Worm (Caenorhabditis elegans) whole organism, L4 larva: ENCODE measurements around the gene meg-1.

ENCODE experiments used
- D1046.2 ChIP-seq: fragments of 200-800 bp; sonication (Bioruptor generic); IDR thresholded peaks from 2 replicates; pipeline ENCODE4 v1.3.6; 2022; ENCODE audit warnings: missing genetic modification characterization, missing compliant biosample characterization
- F10B5.3 ChIP-seq: sonication (generic microtip); optimal IDR thresholded peaks from 2 replicates; lab custom pipeline; 2016; ENCODE audit warnings: mild to moderate bottlenecking, missing genetic modification characterization, missing compliant biosample characterization
- F44E2.7 ChIP-seq: fragments of 200-800 bp; sonication (Bioruptor generic); IDR thresholded peaks from 2 replicates; pipeline ENCODE4 v2.1.2; 2022; ENCODE audit warnings: missing genetic modification characterization, missing compliant biosample characterization
- Y48G9A.11 ChIP-seq: fragments of 200-800 bp; sonication (Bioruptor generic); IDR thresholded peaks from 2 replicates; pipeline ENCODE4 v1.3.6; 2022; ENCODE audit warnings: missing genetic modification reagents, missing genetic modification characterization, missing compliant biosample characterization
- Y5F2A.4 ChIP-seq: fragments of 200-800 bp; sonication (Bioruptor generic); optimal IDR thresholded peaks from 2 replicates; lab custom pipeline; 2018; ENCODE audit warnings: mild to moderate bottlenecking, missing genetic modification characterization, missing compliant biosample characterization
- ceh-44 ChIP-seq: fragments of 200-800 bp; sonication (Bioruptor generic); IDR thresholded peaks from 2 replicates; pipeline ENCODE4 v1.3.6; 2022; ENCODE audit warnings: missing genetic modification reagents, missing genetic modification characterization, missing compliant biosample characterization
- ces-1 ChIP-seq: fragments of 150-350 bp; sonication (generic microtip); optimal IDR thresholded peaks from 4 replicates; lab custom pipeline; 2014; ENCODE audit warnings: missing biosample characterization, missing genetic modification reagents, missing genetic modification characterization
- daf-16 ChIP-seq, 3 experiments: sonication (generic microtip); optimal IDR thresholded peaks; 2 replicates each; lab custom pipeline; 2016 to 2017; ENCODE audit warnings: missing genetic modification characterization in 3 of 3, missing genetic modification reagents in 3 of 3, mild to moderate bottlenecking in 2 of 3, missing compliant biosample characterization in 2 of 3, missing biosample characterization in 1 of 3, moderate library complexity in 1 of 3
- dmd-6 ChIP-seq: fragments of 200-800 bp; sonication (Bioruptor generic); IDR thresholded peaks from 2 replicates; pipeline ENCODE4 v1.3.6; 2022; ENCODE audit warnings: missing genetic modification reagents, missing genetic modification characterization, missing compliant biosample characterization
- dmd-9 ChIP-seq: fragments of 200-800 bp; sonication (Bioruptor generic); IDR thresholded peaks from 2 replicates; pipeline ENCODE4 v1.3.6; 2022; ENCODE audit warnings: missing genetic modification reagents, missing genetic modification characterization, missing compliant biosample characterization
- dpl-1 ChIP-seq: fragments of 150-350 bp; optimal IDR thresholded peaks from 2 replicates; lab custom pipeline; 2014; ENCODE audit warnings: missing biosample characterization, missing genetic modification reagents, missing genetic modification characterization
- dve-1 ChIP-seq: sonication (generic microtip); optimal IDR thresholded peaks from 2 replicates; lab custom pipeline; 2017; ENCODE audit warnings: antibody characterized with exemption, mild to moderate bottlenecking, missing genetic modification characterization, missing compliant biosample characterization; ENCODE audit not compliant: insufficient read depth
- egl-43 ChIP-seq: fragments of 200-800 bp; sonication (Bioruptor generic); IDR thresholded peaks from 2 replicates; pipeline ENCODE4 v1.3.6; 2022; ENCODE audit warnings: missing genetic modification reagents, missing genetic modification characterization, missing compliant biosample characterization
- hlh-11 ChIP-seq: fragments of 200-800 bp; sonication (Bioruptor generic); optimal IDR thresholded peaks from 2 replicates; lab custom pipeline; 2018; ENCODE audit warnings: mild to moderate bottlenecking, missing genetic modification characterization, missing compliant biosample characterization
- jun-1 ChIP-seq: fragments of 150-350 bp; optimal IDR thresholded peaks from 2 replicates; lab custom pipeline; 2014; ENCODE audit warnings: missing biosample characterization, missing genetic modification reagents, missing genetic modification characterization
- lin-1 ChIP-seq: fragments of 200-800 bp; sonication (Bioruptor generic); IDR thresholded peaks from 2 replicates; pipeline ENCODE4 v1.3.6; 2022; ENCODE audit warnings: missing genetic modification reagents, missing genetic modification characterization, missing compliant biosample characterization
- lir-3 ChIP-seq: sonication (generic microtip); optimal IDR thresholded peaks from 2 replicates; lab custom pipeline; 2016; ENCODE audit warnings: mild to moderate bottlenecking, missing genetic modification characterization, missing compliant biosample characterization
- madf-9 ChIP-seq: fragments of 200-800 bp; sonication (Bioruptor generic); conservative IDR thresholded peaks from 2 replicates; pipeline ENCODE4 v1.3.6; 2022; ENCODE audit warnings: missing genetic modification reagents, missing genetic modification characterization, missing compliant biosample characterization
- mdt-29 ChIP-seq: fragments of 200-800 bp; sonication (Bioruptor generic); IDR thresholded peaks from 2 replicates; pipeline ENCODE4 v1.3.6; 2022; ENCODE audit warnings: missing genetic modification reagents, missing genetic modification characterization, missing compliant biosample characterization
- mep-1 ChIP-seq: fragments of 150-350 bp; sonication (generic microtip); optimal IDR thresholded peaks from 3 replicates; lab custom pipeline; 2014; ENCODE audit warnings: missing biosample characterization, missing genetic modification characterization
- mxl-3 ChIP-seq: fragments of 200-800 bp; sonication (Bioruptor generic); optimal IDR thresholded peaks from 2 replicates; lab custom pipeline; 2018; ENCODE audit warnings: mild to moderate bottlenecking, missing genetic modification characterization, missing compliant biosample characterization
- nhr-111 ChIP-seq: fragments of 200-800 bp; sonication (Bioruptor generic); optimal IDR thresholded peaks from 2 replicates; lab custom pipeline; 2018; ENCODE audit warnings: mild to moderate bottlenecking, missing genetic modification characterization, missing compliant biosample characterization
- nhr-28 ChIP-seq: fragments of 150-350 bp; optimal IDR thresholded peaks from 2 replicates; lab custom pipeline; 2014; ENCODE audit warnings: missing biosample characterization, missing genetic modification characterization
- nhr-42 ChIP-seq: fragments of 200-800 bp; sonication (Bioruptor generic); IDR thresholded peaks from 2 replicates; pipeline ENCODE4 v1.3.6; 2022; ENCODE audit warnings: missing genetic modification characterization, missing compliant biosample characterization
- nhr-48 ChIP-seq: sonication (generic microtip); optimal IDR thresholded peaks from 2 replicates; lab custom pipeline; 2016; ENCODE audit warnings: mild to moderate bottlenecking, missing genetic modification characterization, missing compliant biosample characterization
- pha-4 ChIP-seq, 2 experiments: fragments of 150-350 bp in 1 of 2; fragments of 200-800 bp in 1 of 2; sonication (Bioruptor generic) in 1 of 2; IDR thresholded peaks in 1 of 2; optimal IDR thresholded peaks in 1 of 2; 2 replicates each; pipeline versions ENCODE4 v1.3.6 to Lab custom; 2014 to 2022; ENCODE audit warnings: missing genetic modification characterization in 2 of 2, missing genetic modification reagents in 2 of 2, missing biosample characterization in 1 of 2, missing compliant biosample characterization in 1 of 2
- php-3 ChIP-seq: fragments of 200-800 bp; sonication (Bioruptor generic); IDR thresholded peaks from 2 replicates; pipeline ENCODE4 v1.3.6; 2022; ENCODE audit warnings: missing genetic modification reagents, missing genetic modification characterization, missing compliant biosample characterization
- pqm-1 ChIP-seq: sonication (generic microtip); optimal IDR thresholded peaks from 2 replicates; lab custom pipeline; 2017; ENCODE audit warnings: missing biosample characterization, missing genetic modification characterization
- rbr-2 ChIP-seq: sonication (generic microtip); optimal IDR thresholded peaks from 2 replicates; lab custom pipeline; 2016; ENCODE audit warnings: missing genotype, missing genetic modification characterization, missing compliant biosample characterization
- saeg-2 ChIP-seq: fragments of 200-800 bp; sonication (Bioruptor generic); IDR thresholded peaks from 2 replicates; pipeline ENCODE4 v1.3.6; 2022; ENCODE audit warnings: missing genetic modification reagents, missing genetic modification characterization, missing compliant biosample characterization
- sdz-12 ChIP-seq: fragments of 200-800 bp; sonication (Bioruptor generic); optimal IDR thresholded peaks from 2 replicates; lab custom pipeline; 2018; ENCODE audit warnings: mild to moderate bottlenecking, missing genetic modification characterization, missing compliant biosample characterization
- set-16 ChIP-seq: fragments of 200-800 bp; sonication (Bioruptor generic); IDR thresholded peaks from 2 replicates; pipeline ENCODE4 v1.3.6; 2022; ENCODE audit warnings: missing genetic modification reagents, missing genetic modification characterization, missing compliant biosample characterization
- snpc-1.2 ChIP-seq: fragments of 200-800 bp; sonication (Bioruptor generic); IDR thresholded peaks from 2 replicates; pipeline ENCODE4 v1.3.6; 2022; ENCODE audit warnings: missing genetic modification reagents, missing genetic modification characterization, missing compliant biosample characterization
- spr-1 ChIP-seq: sonication (generic microtip); optimal IDR thresholded peaks from 2 replicates; lab custom pipeline; 2016; ENCODE audit warnings: mild to moderate bottlenecking, missing genetic modification characterization, missing compliant biosample characterization
- tag-97 ChIP-seq: fragments of 200-800 bp; sonication (Bioruptor generic); IDR thresholded peaks from 2 replicates; pipeline ENCODE4 v1.3.6; 2022; ENCODE audit warnings: missing genetic modification characterization, missing compliant biosample characterization
- unc-62 ChIP-seq, 3 experiments: fragments of 150-350 bp in 1 of 3; sonication (generic microtip); optimal IDR thresholded peaks in 2 of 3; peaks in 1 of 3; 1 replicate in 1 of 3; 2 replicates in 2 of 3; lab custom pipeline; 2014 to 2017; ENCODE audit warnings: missing biosample characterization in 3 of 3, missing genetic modification characterization in 3 of 3, missing genetic modification reagents in 3 of 3, missing genotype in 1 of 3
- zfp-2 ChIP-seq: sonication (generic microtip); optimal IDR thresholded peaks from 2 replicates; lab custom pipeline; 2016; ENCODE audit warnings: mild to moderate bottlenecking, missing genetic modification characterization, missing compliant biosample characterization
- zfp-3 ChIP-seq: fragments of 200-800 bp; sonication (Bioruptor generic); conservative IDR thresholded peaks from 2 replicates; pipeline ENCODE4 v1.3.6; 2022; ENCODE audit warnings: missing genetic modification reagents, missing genetic modification characterization, missing compliant biosample characterization
- ztf-11 ChIP-seq: fragments of 150-350 bp; optimal IDR thresholded peaks from 2 replicates; lab custom pipeline; 2014; ENCODE audit warnings: missing biosample characterization, missing genetic modification characterization

Gene meg-1

DNA sequence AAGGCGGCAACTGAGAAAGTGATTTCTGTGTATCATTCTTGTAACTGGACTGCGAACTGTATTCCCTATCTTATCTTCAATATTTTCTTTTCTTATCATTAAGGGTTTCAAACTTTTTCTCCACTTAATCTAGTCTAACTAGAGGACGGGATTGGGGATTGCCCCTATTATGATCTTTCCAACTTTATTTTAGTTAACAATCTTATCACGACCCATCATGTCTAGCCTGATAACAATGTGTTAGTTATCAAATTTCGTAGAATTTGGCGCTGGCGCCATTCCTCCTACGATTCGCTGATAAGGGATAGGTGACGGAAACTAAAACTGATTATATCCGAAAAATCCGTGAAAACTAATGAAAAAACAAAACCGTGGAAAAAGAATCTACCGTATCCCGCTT is 7.9 kb upstream of the meg-1 start:
- TF ChIP-seq nhr-28 (tag; lab: Kevin White, UChicago) (peak; percentile 32), sdz-12 (GFP tag; lab: Kevin White, UChicago) (no peak), dve-1 (peak; percentile 44), hlh-11 (tag; lab: Kevin White, UChicago) (peak; percentile 55), dmd-6 (GFP tag; lab: Robert Waterston, UW) (peak; percentile 67), pqm-1 (tag; lab: Kevin White, UChicago) (peak; percentile 88), egl-43 (GFP tag; lab: Robert Waterston, UW) (no peak), D1046.2 (GFP tag; lab: Robert Waterston, UW) (no peak), unc-62 (GFP tag; optimal IDR thresholded peaks at IDR 0.05 in 1 of 2; lab: Kevin White, UChicago) (peak in 1 of 2 experiments; percentile 84), unc-62 (tag; optimal IDR thresholded peaks at IDR 0.05; lab: Kevin White, UChicago) (no peak), ceh-44 (GFP tag; lab: Robert Waterston, UW) (no peak), daf-16 (GFP tag; optimal IDR thresholded peaks at IDR 0.05; lab: Kevin White, UChicago) (no peak), daf-16 (tag; optimal IDR thresholded peaks at IDR 0.05; lab: Kevin White, UChicago) (peak; percentile 39)
- TF ChIP-seq, all 104 proteins: peak for 7

ce11 chrX:13936719-13937118 is 7.3 kb upstream of the meg-1 start:
- TF ChIP-seq D1046.2 (GFP tag; lab: Robert Waterston, UW) (no peak), unc-62 (GFP tag; optimal IDR thresholded peaks at IDR 0.05 in 1 of 2; lab: Kevin White, UChicago) (peak in 1 of 2 experiments; percentile 79), unc-62 (tag; optimal IDR thresholded peaks at IDR 0.05; lab: Kevin White, UChicago) (no peak), zfp-3 (no peak), nhr-28 (tag; lab: Kevin White, UChicago) (peak; percentile 4), spr-1 (no peak), mxl-3 (GFP tag; lab: Kevin White, UChicago) (peak; percentile 50), hlh-11 (tag; lab: Kevin White, UChicago) (peak; percentile 23)

DNA sequence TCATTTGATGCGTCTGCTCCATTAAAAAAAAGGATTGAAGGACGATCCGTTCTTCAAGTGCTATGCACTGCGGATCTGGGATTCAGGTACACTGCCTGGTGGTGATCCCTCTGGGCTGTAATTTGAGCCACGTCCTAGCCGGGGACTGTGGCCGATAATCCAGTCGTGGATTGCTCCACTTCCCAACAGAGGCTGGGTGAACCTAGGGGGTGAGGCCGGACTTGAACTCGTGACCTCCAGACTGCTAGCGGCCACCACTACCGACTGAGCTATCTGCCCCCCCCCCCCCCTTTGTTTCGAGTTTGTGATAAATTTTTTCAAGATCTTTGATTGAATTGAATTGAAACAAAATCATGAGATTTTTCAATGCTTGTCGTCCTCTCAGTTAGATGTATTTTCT is 6.2 kb upstream of the meg-1 start:
- TF ChIP-seq set-16, result peak; percentile 83
- TF ChIP-seq ceh-44 (GFP tag; lab: Robert Waterston, UW), result 0 out of 2 replicates have a peak, but pooled peaks have one; percentile 9

DNA sequence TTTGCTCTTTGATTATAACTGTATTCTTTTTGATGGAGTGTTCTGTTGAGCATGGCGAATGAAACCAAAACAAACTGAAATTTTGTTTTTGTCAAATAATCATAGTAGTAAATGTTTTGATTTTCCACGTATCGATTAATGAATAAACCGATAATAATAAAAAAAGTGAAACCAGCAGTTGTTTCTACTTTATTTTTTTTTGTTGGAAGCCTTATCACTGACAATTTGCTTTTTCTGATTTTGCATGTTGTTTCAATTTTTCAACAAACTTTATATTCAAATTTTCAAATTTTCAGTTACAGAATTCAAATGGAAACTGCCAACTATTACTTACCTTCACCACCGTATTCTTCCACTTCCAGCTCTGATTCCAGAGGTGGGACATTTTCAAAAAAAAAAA is 5.1 kb upstream of the meg-1 start, which contains the start of gene elt-3:
Gene elt-3 (plus strand): TSS at position 301 of the 400 bp plus-strand sequence.
- no peak for TF ChIP-seq nhr-28 (tag; lab: Kevin White, UChicago)
- TF ChIP-seq php-3 (GFP tag; lab: Robert Waterston, UW), result no peak
- TF ChIP-seq nhr-48, result no peak
- TF ChIP-seq snpc-1.2 (GFP tag; lab: Robert Waterston, UW), result no peak
- no peak for TF ChIP-seq hlh-11 (tag; lab: Kevin White, UChicago)
- no peak for TF ChIP-seq F10B5.3 (tag; lab: Kevin White, UChicago)
- TF ChIP-seq ztf-11 (tag; lab: Kevin White, UChicago), result no peak
- no peak for TF ChIP-seq nhr-42 (GFP tag; lab: Robert Waterston, UW)
- no peak for TF ChIP-seq jun-1 (tag; lab: Kevin White, UChicago)
- TF ChIP-seq lin-1 (GFP tag; lab: Robert Waterston, UW), result no peak
- no peak for TF ChIP-seq madf-9
- no peak for TF ChIP-seq zfp-3
- no peak for TF ChIP-seq Y5F2A.4
- no peak for TF ChIP-seq zfp-2 (tag; lab: Kevin White, UChicago)
- no peak for TF ChIP-seq F44E2.7 (GFP tag; lab: Robert Waterston, UW)

DNA sequence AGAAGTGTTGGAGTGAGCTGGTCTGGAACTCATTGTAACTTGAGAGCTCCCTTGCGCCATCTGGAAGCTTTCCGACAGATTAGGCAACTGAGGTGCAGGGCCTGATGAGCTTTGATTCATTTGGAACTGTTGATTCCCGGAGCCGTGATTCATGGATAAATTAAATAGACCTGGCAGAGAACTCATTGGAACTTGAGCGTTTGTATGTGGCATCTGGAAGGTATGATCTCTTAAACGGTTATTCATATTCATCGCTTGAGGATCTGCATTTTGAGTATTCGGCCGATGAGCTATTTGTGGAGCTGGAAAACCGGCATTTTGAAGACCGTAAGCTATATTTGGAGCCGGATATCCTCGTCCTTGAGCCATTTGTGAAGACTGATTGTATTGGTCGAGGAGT is 902 bp downstream of the meg-1 start:
- no peak for TF ChIP-seq ceh-44 (GFP tag; lab: Robert Waterston, UW)
- TF ChIP-seq mdt-29 (GFP tag; lab: Robert Waterston, UW), result no peak
- no peak for TF ChIP-seq ces-1 (GFP tag; lab: Kevin White, UChicago)
- no peak for TF ChIP-seq dmd-9 (GFP tag; lab: Robert Waterston, UW)
- no peak for TF ChIP-seq pha-4 (GFP tag; IDR thresholded peaks at IDR 0.05; lab: Robert Waterston, UW)
- no peak for TF ChIP-seq pha-4 (tag; optimal IDR thresholded peaks at IDR 0.05; lab: Kevin White, UChicago)
- TF ChIP-seq php-3 (GFP tag; lab: Robert Waterston, UW), result no peak
- no peak for TF ChIP-seq hlh-11 (tag; lab: Kevin White, UChicago)
- TF ChIP-seq lir-3 (tag; lab: Kevin White, UChicago), result no peak
- no peak for TF ChIP-seq nhr-111
- TF ChIP-seq mep-1 (tag; lab: Kevin White, UChicago), result no peak
- TF ChIP-seq tag-97 (GFP tag; lab: Robert Waterston, UW), result no peak
- TF ChIP-seq saeg-2 (GFP tag; lab: Robert Waterston, UW), result no peak
- TF ChIP-seq unc-62 (GFP tag; optimal IDR thresholded peaks at IDR 0.05 in 1 of 2; lab: Kevin White, UChicago), result no peak
- TF ChIP-seq unc-62 (tag; optimal IDR thresholded peaks at IDR 0.05; lab: Kevin White, UChicago), result no peak
- no peak for TF ChIP-seq Y48G9A.11 (GFP tag; lab: Robert Waterston, UW)
- TF ChIP-seq daf-16 (GFP tag; optimal IDR thresholded peaks at IDR 0.05; lab: Kevin White, UChicago), result no peak
- no peak for TF ChIP-seq daf-16 (tag; optimal IDR thresholded peaks at IDR 0.05; lab: Kevin White, UChicago)
- no peak for TF ChIP-seq dpl-1 (GFP tag; lab: Kevin White, UChicago)
- no peak for TF ChIP-seq rbr-2 (tag; lab: Kevin White, UChicago)
